Fruit fly (Drosophila melanogaster) whole organism, embryonic: ENCODE measurements around the gene CG5883.

Source experiments
- MESR4 ChIP-seq: fragments of 200-800 bp; sonication (Bioruptor generic); optimal IDR thresholded peaks from 2 replicates; lab custom pipeline; 2018; ENCODE audit warnings: missing biosample characterization, mild to moderate bottlenecking, missing genetic modification characterization, moderate library complexity
- Nf-YC ChIP-seq: fragments of 200-800 bp; optimal IDR thresholded peaks from 3 replicates; lab custom pipeline; 2019; ENCODE audit warnings: missing biosample characterization, mild to moderate bottlenecking, missing genetic modification characterization, moderate library complexity

dm6 chr3L:11931619-11932018, 13.0 kb downstream of the CG5883 start:
- TF ChIP-seq MESR4 (no peak), Nf-YC (tag; lab: Kevin White, UChicago) (no peak)
